Fruit fly (Drosophila melanogaster): ENCODE data around the gene CG43707.
A peak's percentile ranks its signal among the peaks of the same experiment; 100 is the strongest.

DNA sequence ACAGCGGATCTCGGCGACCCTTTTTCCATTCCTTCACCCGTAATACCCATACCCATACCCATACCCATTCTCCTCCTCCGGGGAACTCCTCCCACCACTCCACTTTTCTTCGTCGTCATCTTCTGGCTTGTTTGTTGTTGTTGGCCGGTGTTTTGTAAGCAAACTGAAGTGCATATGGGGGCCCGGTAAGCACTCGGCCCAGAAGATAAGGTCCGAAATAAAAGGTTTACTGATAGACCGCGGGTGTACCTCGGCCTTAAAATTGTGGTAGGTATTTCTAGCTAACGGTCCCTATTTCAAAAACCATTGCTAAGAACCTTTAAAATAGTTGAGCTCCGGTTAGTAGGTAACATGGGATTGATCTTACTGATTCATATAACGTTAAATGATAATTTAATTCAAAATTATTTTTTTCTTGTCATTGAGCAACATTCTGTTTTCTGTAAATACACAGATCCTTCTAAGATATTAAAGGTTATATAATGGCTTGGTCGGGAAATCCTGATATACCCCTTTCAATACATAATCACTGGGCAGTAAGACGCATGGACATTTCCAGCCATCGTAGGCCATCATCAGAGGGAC, 18.8 kb downstream of the CG43707 start:
- no peak for TF ChIP-seq sage (GFP tag; optimal IDR thresholded peaks at IDR 0.05)
- no peak for TF ChIP-seq Hnf4 (GFP tag; optimal IDR thresholded peaks at IDR 0.05)
- TF ChIP-seq CrebA (GFP tag; optimal IDR thresholded peaks at IDR 0.05; ENCODE audit: borderline replicate concordance): no peak
- TF ChIP-seq h (GFP tag; optimal IDR thresholded peaks at IDR 0.05): peak; percentile 68
- TF ChIP-seq dmrt93B (GFP tag; optimal IDR thresholded peaks at IDR 0.05): peak; percentile 24
- peak; percentile 14 for TF ChIP-seq psq (GFP tag; optimal IDR thresholded peaks at IDR 0.05)
- no peak for TF ChIP-seq CG9705 (GFP tag; optimal IDR thresholded peaks at IDR 0.05)
- TF ChIP-seq OdsH (GFP tag; optimal IDR thresholded peaks at IDR 0.05): peak; percentile 22
